Worm (Caenorhabditis elegans): ENCODE measurements around the gene syf-2.

Gene syf-2

DNA sequence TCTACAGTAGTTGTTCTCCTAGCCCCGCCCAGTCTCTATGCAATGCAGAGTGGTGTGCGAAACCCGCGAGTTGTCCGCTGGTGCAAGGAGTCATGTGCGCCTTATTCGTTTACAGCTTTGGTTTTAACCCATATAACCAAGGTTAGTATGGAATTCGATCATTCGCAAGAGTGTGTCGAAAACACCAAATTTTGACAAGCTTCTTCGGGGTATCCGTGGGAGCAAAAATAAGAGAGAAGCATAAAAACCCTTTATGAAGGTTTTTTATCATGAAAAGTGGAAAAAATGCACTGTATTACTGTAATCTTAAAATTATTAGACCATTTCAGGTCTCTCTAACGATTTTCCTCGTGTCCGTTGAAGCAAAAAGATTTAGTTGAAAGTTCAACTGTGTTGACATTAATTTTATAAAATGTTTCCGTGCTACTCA, 19.7 kb downstream of the syf-2 start (continued):
- TF ChIP-seq saeg-2 (GFP tag; IDR thresholded peaks at IDR 0.05) (no peak), lin-39 (tag; optimal IDR thresholded peaks at IDR 0.05) (no peak), duxl-1 (tag; optimal IDR thresholded peaks at IDR 0.05; ENCODE audit: poor library complexity) (peak; percentile 33), nhr-6 (tag; optimal IDR thresholded peaks at IDR 0.05) (peak; percentile 26), ceh-44 (GFP tag; IDR thresholded peaks at IDR 0.05) (peak; percentile 61; the same call in 1 of the 2 replicates), mes-2 (tag; optimal IDR thresholded peaks at IDR 0.05; ENCODE audit: poor library complexity, severe bottlenecking) (peak; percentile 63), lsy-2 (tag; optimal IDR thresholded peaks at IDR 0.05) (peak in 1 of 2 experiments; percentile 56), lin-1 (GFP tag; IDR thresholded peaks at IDR 0.05) (0 out of 2 replicates have a peak, but pooled peaks have one; percentile 6), dve-1 (tag; optimal IDR thresholded peaks at IDR 0.05; ENCODE audit: insufficient read depth) (peak; percentile 51), arid-1 (GFP tag; conservative IDR thresholded peaks at IDR 0.05) (peak; percentile 62), unc-130 (GFP tag; optimal IDR thresholded peaks at IDR 0.05) (no peak), lin-38 (GFP tag; IDR thresholded peaks at IDR 0.05) (peak; percentile 64), daf-16 (GFP tag; optimal IDR thresholded peaks at IDR 0.05) (peak in 1 of 2 experiments; percentile 9), daf-16 (tag; optimal IDR thresholded peaks at IDR 0.05) (peak; percentile 59), ztf-7 (tag; optimal IDR thresholded peaks at IDR 0.05) (no peak), nhr-48 (tag; optimal IDR thresholded peaks at IDR 0.05) (peak; percentile 35), dmd-9 (GFP tag; IDR thresholded peaks at IDR 0.05) (no peak), unc-39 (tag; optimal IDR thresholded peaks at IDR 0.05) (no peak), tra-1 (GFP tag; IDR thresholded peaks at IDR 0.05) (peak; percentile 39; the same call in 1 of the 2 replicates), nhr-28 (tag; optimal IDR thresholded peaks at IDR 0.05) (no peak), aha-1 (tag) (no peak), nhr-11 (tag; optimal IDR thresholded peaks at IDR 0.05) (no peak), nhr-111 (GFP tag; optimal IDR thresholded peaks at IDR 0.05) (peak; percentile 27), daf-19 (GFP tag; conservative IDR thresholded peaks at IDR 0.05) (0 out of 2 replicates have a peak, but pooled peaks have one; percentile 56), hlh-30 (tag; optimal IDR thresholded peaks at IDR 0.05; ENCODE audit: insufficient read depth) (peak; percentile 65), ztf-11 (tag; optimal IDR thresholded peaks at IDR 0.05) (no peak), D1046.2 (GFP tag; IDR thresholded peaks at IDR 0.05) (no peak), pha-4 (GFP tag; IDR thresholded peaks at IDR 0.05) (no peak), pha-4 (tag; optimal IDR thresholded peaks at IDR 0.05) (no peak), snpc-1.2 (GFP tag; IDR thresholded peaks at IDR 0.05) (peak; percentile 71), F44E2.7 (GFP tag; IDR thresholded peaks at IDR 0.05) (no peak), R02D3.7 (tag; optimal IDR thresholded peaks at IDR 0.05) (no peak), cey-2 (tag; optimal IDR thresholded peaks at IDR 0.05; ENCODE audit: borderline replicate concordance, insufficient read depth) (no peak), gei-8 (GFP tag; optimal IDR thresholded peaks at IDR 0.05) (no peak), zip-2 (tag; optimal IDR thresholded peaks at IDR 0.05) (no peak), F37D6.2 (tag; optimal IDR thresholded peaks at IDR 0.05) (no peak), ZK337.2 (GFP tag; IDR thresholded peaks at IDR 0.05) (no peak), F49E8.2 (tag; optimal IDR thresholded peaks at IDR 0.05; ENCODE audit: borderline replicate concordance) (peak; percentile 68), T26A8.4 (GFP tag; IDR thresholded peaks at IDR 0.05) (peak; percentile 91)

DNA sequence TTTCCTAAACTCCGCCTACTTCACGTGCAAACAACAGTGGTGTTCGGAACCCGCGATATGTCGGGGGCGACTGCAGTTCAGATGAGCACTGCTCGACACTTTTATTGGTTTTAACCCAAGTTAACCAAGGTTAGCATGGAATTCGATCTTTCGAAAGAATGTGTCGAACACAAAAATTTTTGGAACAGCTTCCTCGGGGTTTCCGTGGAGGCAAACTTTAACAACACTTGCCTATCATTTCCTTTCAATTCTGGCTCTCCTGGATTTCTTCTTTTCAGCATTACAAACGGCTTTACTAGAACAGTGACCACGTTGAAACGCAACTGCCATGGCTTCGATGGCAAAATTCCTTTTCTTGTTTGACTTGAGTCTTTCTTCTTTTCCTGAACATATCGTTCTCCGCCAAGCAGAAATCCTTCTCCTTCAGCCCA, 20.6 kb downstream of the syf-2 start:
- TF ChIP-seq lim-7 (GFP tag; IDR thresholded peaks at IDR 0.05) (no peak), daf-19 (GFP tag; conservative IDR thresholded peaks at IDR 0.05) (no peak; the same call in 1 of the 2 replicates), hlh-11 (tag; optimal IDR thresholded peaks at IDR 0.05) (peak; percentile 73), T20F7.1 (GFP tag; optimal IDR thresholded peaks at IDR 0.05) (peak; percentile 69), lir-3 (tag; optimal IDR thresholded peaks at IDR 0.05) (no peak), fos-1 (tag; optimal IDR thresholded peaks at IDR 0.05) (no peak), dpl-1 (GFP tag; optimal IDR thresholded peaks at IDR 0.05) (peak; percentile 33), zip-11 (GFP tag; IDR thresholded peaks at IDR 0.05) (no peak), egl-43 (GFP tag; IDR thresholded peaks at IDR 0.05) (peak; percentile 54), F49E8.2 (tag; optimal IDR thresholded peaks at IDR 0.05; ENCODE audit: borderline replicate concordance) (peak; percentile 89), nhr-10 (tag; optimal IDR thresholded peaks at IDR 0.05) (peak; percentile 66), sdz-12 (GFP tag; optimal IDR thresholded peaks at IDR 0.05) (no peak), F37D6.2 (tag; optimal IDR thresholded peaks at IDR 0.05) (no peak), lin-15B (tag; optimal IDR thresholded peaks at IDR 0.05) (peak; percentile 28), dmd-6 (GFP tag; IDR thresholded peaks at IDR 0.05) (peak; percentile 70), spr-1 (tag; optimal IDR thresholded peaks at IDR 0.05) (peak; percentile 67), ZK337.2 (GFP tag; IDR thresholded peaks at IDR 0.05) (no peak)

Data from whole organism, L4 larva.